Worm (Caenorhabditis elegans): ENCODE data around the gene lgc-17.

DNA sequence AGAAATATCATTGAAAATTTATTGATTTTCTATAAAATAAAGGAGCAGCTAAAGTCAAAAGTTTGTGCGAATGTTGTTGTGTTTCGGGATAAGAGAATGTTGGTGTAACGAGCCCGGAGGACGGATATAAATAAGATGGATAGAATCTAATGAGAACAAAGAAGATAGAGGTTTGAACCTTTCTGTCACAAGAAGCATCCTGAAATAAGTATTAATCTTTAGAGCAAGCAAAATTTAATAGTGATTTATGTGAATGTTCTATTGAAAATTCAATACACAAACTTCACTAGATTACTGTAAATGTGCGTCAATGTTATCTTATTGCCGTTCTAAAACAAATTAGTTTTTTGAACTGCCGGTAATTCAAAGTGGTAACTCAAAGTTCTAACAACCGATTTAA is 17.7 kb upstream of the lgc-17 start, which contains the start of gene W03G11.3:
- TF ChIP-seq M03D4.4 (tag; optimal IDR thresholded peaks at IDR 0.05) (no peak), sptf-1 (tag; optimal IDR thresholded peaks at IDR 0.05) (no peak), unc-39 (tag; optimal IDR thresholded peaks at IDR 0.05) (no peak), lin-13 (tag; optimal IDR thresholded peaks at IDR 0.05) (no peak), ceh-39 (tag; optimal IDR thresholded peaks at IDR 0.05) (no peak), elt-1 (tag; optimal IDR thresholded peaks at IDR 0.05; ENCODE audit: borderline replicate concordance, insufficient read depth) (no peak), ztf-11 (tag; optimal IDR thresholded peaks at IDR 0.05) (no peak), unc-62 (GFP tag; optimal IDR thresholded peaks at IDR 0.05) (no peak), snpc-4 (tag; optimal IDR thresholded peaks at IDR 0.05) (no peak), nhr-237 (tag; optimal IDR thresholded peaks at IDR 0.05) (no peak), elt-3 (tag; optimal IDR thresholded peaks at IDR 0.05) (no peak), ceh-43 (GFP tag; optimal IDR thresholded peaks at IDR 0.05) (no peak), mep-1 (tag; optimal IDR thresholded peaks at IDR 0.05) (no peak)

Data from whole organism, mixed stage, embryonic.